Fruit fly (Drosophila melanogaster): ENCODE measurements around the gene GstD3.
A peak's percentile ranks its signal among the peaks of the same experiment; 100 is the strongest.

The GstD3 gene

dm6 chr3R:12406235-12407196 lies 33.6 kb downstream of the GstD3 start, which contains the start of gene CG5167 (continued):
- no peak for TF ChIP-seq NFAT (GFP tag; IDR thresholded peaks at IDR 0.05)
- peak; percentile 50; the same call in 1 of the 2 replicates for TF ChIP-seq E2f2 (GFP tag; IDR thresholded peaks at IDR 0.05)
- no peak for TF ChIP-seq CG16815 (GFP tag; optimal IDR thresholded peaks at IDR 0.05)
- TF ChIP-seq CG4854 (GFP tag; optimal IDR thresholded peaks at IDR 0.05): no peak
- peak; percentile 44 for TF ChIP-seq CG6765 (GFP tag; optimal IDR thresholded peaks at IDR 0.05)
- TF ChIP-seq Atf3 (GFP tag; optimal IDR thresholded peaks at IDR 0.05): no peak
- TF ChIP-seq CG17328 (GFP tag; IDR thresholded peaks at IDR 0.05): peak; percentile 54
- TF ChIP-seq ro (GFP tag; IDR thresholded peaks at IDR 0.05): no peak
- no peak for TF ChIP-seq stc (GFP tag; IDR thresholded peaks at IDR 0.05)
- TF ChIP-seq corto (GFP tag; optimal IDR thresholded peaks at IDR 0.05): peak; percentile 35
- no peak for TF ChIP-seq pros (GFP tag; optimal IDR thresholded peaks at IDR 0.05)
- 0 out of 2 replicates have a peak, but pooled peaks have one; percentile 22 for TF ChIP-seq bbx (GFP tag; IDR thresholded peaks at IDR 0.05; ENCODE audit: partially characterized antibody)
- TF ChIP-seq ara (GFP tag; IDR thresholded peaks at IDR 0.05): no peak
- peak; percentile 7; the same call in 1 of the 2 replicates for TF ChIP-seq amos (GFP tag; IDR thresholded peaks at IDR 0.05; ENCODE audit: partially characterized antibody)
- TF ChIP-seq CG4404 (GFP tag; IDR thresholded peaks at IDR 0.05): no peak
- TF ChIP-seq Hr51 (GFP tag; optimal IDR thresholded peaks at IDR 0.05): peak in 1 of 2 experiments; percentile 48
- no peak for TF ChIP-seq zfh2 (GFP tag; optimal IDR thresholded peaks at IDR 0.05)
- peak; percentile 21; the same call in 1 of the 2 replicates for TF ChIP-seq MBD-R2 (GFP tag; IDR thresholded peaks at IDR 0.05)
- no peak for TF ChIP-seq wor (GFP tag; IDR thresholded peaks at IDR 0.05)
- no peak for TF ChIP-seq YL-1 (GFP tag; optimal IDR thresholded peaks at IDR 0.05)
- peak; percentile 24 for TF ChIP-seq CG8388 (GFP tag; optimal IDR thresholded peaks at IDR 0.05)
- peak; percentile 60 for TF ChIP-seq tap (tag; optimal IDR thresholded peaks at IDR 0.05)
- TF ChIP-seq BtbVII (GFP tag; optimal IDR thresholded peaks at IDR 0.05): peak; percentile 63
- TF ChIP-seq CG12155 (GFP tag; optimal IDR thresholded peaks at IDR 0.05): peak; percentile 38
- TF ChIP-seq CG7556 (GFP tag; optimal IDR thresholded peaks at IDR 0.05): peak; percentile 19
- TF ChIP-seq Dref (GFP tag; IDR thresholded peaks at IDR 0.05): peak; percentile 49
- TF ChIP-seq CG6272 (GFP tag; IDR thresholded peaks at IDR 0.05): no peak
- TF ChIP-seq ase (GFP tag; IDR thresholded peaks at IDR 0.05): no peak
- TF ChIP-seq dmrt11E (tag; optimal IDR thresholded peaks at IDR 0.05): peak; percentile 42
- no peak for TF ChIP-seq CG30431 (GFP tag; optimal IDR thresholded peaks at IDR 0.05)
- TF ChIP-seq gcm (GFP tag; optimal IDR thresholded peaks at IDR 0.05): peak; percentile 19
- no peak for TF ChIP-seq NC2α (GFP tag; optimal IDR thresholded peaks at IDR 0.05)
- no peak for TF ChIP-seq ftz-f1 (GFP tag; optimal IDR thresholded peaks at IDR 0.05)
- peak; percentile 64 for TF ChIP-seq CG10267 (tag; optimal IDR thresholded peaks at IDR 0.05)
- peak; percentile 28 for TF ChIP-seq Xbp1 (GFP tag; optimal IDR thresholded peaks at IDR 0.05)
- TF ChIP-seq Ptx1 (GFP tag; IDR thresholded peaks at IDR 0.05): no peak
- peak; percentile 39; the same call in 1 of the 2 replicates for TF ChIP-seq unc-4 (GFP tag; IDR thresholded peaks at IDR 0.05; ENCODE audit: partially characterized antibody)
- TF ChIP-seq trem (tag; optimal IDR thresholded peaks at IDR 0.05): peak; percentile 58
- TF ChIP-seq Sox102F (GFP tag; optimal IDR thresholded peaks at IDR 0.05): peak; percentile 38
- TF ChIP-seq CG10565 (GFP tag; optimal IDR thresholded peaks at IDR 0.05): no peak
- peak; percentile 54 for TF ChIP-seq CG17829 (tag; optimal IDR thresholded peaks at IDR 0.05)
- TF ChIP-seq Lpt (GFP tag; optimal IDR thresholded peaks at IDR 0.05): no peak
- TF ChIP-seq ems (GFP tag; optimal IDR thresholded peaks at IDR 0.05): no peak
- no peak for TF ChIP-seq HHEX (GFP tag; optimal IDR thresholded peaks at IDR 0.05)
- no peak for TF ChIP-seq Bdp1 (GFP tag; optimal IDR thresholded peaks at IDR 0.05)
- peak; percentile 31 for TF ChIP-seq CrebB (tag; optimal IDR thresholded peaks at IDR 0.05)
- TF ChIP-seq Hmr (GFP tag; optimal IDR thresholded peaks at IDR 0.05): peak; percentile 35
- no peak for TF ChIP-seq CG6254 (GFP tag; optimal IDR thresholded peaks at IDR 0.05)
